Worm (Caenorhabditis elegans) whole organism, young adult: ENCODE measurements around the gene npr-32.

Source experiments
- D2030.7 ChIP-seq: fragments of 200-800 bp; sonication (Bioruptor generic); IDR thresholded peaks from 2 replicates; pipeline ENCODE4 v1.3.6; 2022; ENCODE audit warnings: missing genetic modification reagents, missing genetic modification characterization, missing compliant biosample characterization
- Y53F4B.3 ChIP-seq: fragments of 200-800 bp; sonication (Bioruptor generic); IDR thresholded peaks from 2 replicates; pipeline ENCODE4 v1.3.6; 2022; ENCODE audit warnings: missing genetic modification reagents, missing genetic modification characterization, missing compliant biosample characterization
- ceh-40 ChIP-seq: fragments of 200-800 bp; sonication (Bioruptor generic); IDR thresholded peaks from 2 replicates; pipeline ENCODE4 v1.3.6; 2022; ENCODE audit warnings: missing genetic modification characterization, missing compliant biosample characterization
- mel-28 ChIP-seq: sonication (generic microtip); optimal IDR thresholded peaks from 2 replicates; lab custom pipeline; 2016; ENCODE audit warnings: borderline replicate concordance, mild to moderate bottlenecking, missing genetic modification characterization, missing compliant biosample characterization
- ztf-22 ChIP-seq: fragments of 200-800 bp; sonication (Bioruptor generic); optimal IDR thresholded peaks from 2 replicates; lab custom pipeline; 2018; ENCODE audit warnings: mild to moderate bottlenecking, missing genetic modification characterization, moderate library complexity, missing compliant biosample characterization

- no peak for TF ChIP-seq D2030.7 (GFP tag; lab: Robert Waterston, UW)
- TF ChIP-seq ztf-22 (GFP tag; lab: Kevin White, UChicago), result no peak
- TF ChIP-seq mel-28, result no peak
- TF ChIP-seq ceh-40 (GFP tag; lab: Robert Waterston, UW), result no peak
- TF ChIP-seq Y53F4B.3 (GFP tag; lab: Robert Waterston, UW), result no peak
Measured at ce11 chrIV:17215070-17215469, 15.8 kb downstream of the npr-32 start.
